Fruit fly (Drosophila melanogaster) whole organism: ENCODE results near the gene Neurochondrin.

Experiments used
- CG8478 ChIP-seq: fragments of >200 bp; optimal IDR thresholded peaks from 2 replicates; lab custom pipeline; 2018; ENCODE audit warnings: inconsistent platforms
- usp ChIP-seq: fragments of >200 bp; optimal IDR thresholded peaks from 2 replicates; lab custom pipeline; 2017; ENCODE audit warnings: missing biosample characterization, missing genetic modification characterization, mixed read lengths

DNA sequence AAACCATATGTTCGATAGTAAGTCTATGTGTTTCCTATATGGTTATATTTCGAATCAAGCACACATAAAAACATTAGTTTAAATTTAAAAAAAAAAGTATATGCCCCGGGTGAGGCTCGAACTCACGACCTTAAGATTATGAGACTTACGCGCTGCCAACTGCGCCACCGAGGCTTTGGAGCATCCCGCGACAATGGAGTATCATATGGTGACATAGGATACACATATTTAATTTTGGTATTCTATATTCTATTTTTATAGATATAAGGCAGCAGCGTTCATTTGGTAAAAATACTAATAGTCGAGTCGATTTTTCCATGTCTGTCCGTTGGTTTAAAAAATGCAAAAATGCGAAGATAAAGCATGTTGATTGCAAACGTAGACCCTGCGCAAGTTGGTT is 27.7 kb downstream of the Neurochondrin start:
- TF ChIP-seq CG8478 (lab: Kevin White, UChicago) (no peak), usp (GFP tag; lab: Kevin White, UChicago) (no peak)
